Worm (Caenorhabditis elegans) whole organism, L4 larva: ENCODE data around the gene pat-9.

Experiments
- D1046.2 ChIP-seq: fragments of 200-800 bp; sonication (Bioruptor generic); IDR thresholded peaks from 2 replicates; pipeline ENCODE4 v1.3.6; 2022; ENCODE audit warnings: missing genetic modification characterization, missing compliant biosample characterization
- ceh-20 ChIP-seq: fragments of 200-800 bp; sonication (Bioruptor generic); IDR thresholded peaks from 2 replicates; pipeline ENCODE4 v1.3.6; 2022; ENCODE audit warnings: missing genetic modification reagents, missing genetic modification characterization, missing compliant biosample characterization
- ces-1 ChIP-seq: fragments of 150-350 bp; sonication (generic microtip); optimal IDR thresholded peaks from 4 replicates; lab custom pipeline; 2014; ENCODE audit warnings: missing biosample characterization, missing genetic modification reagents, missing genetic modification characterization
- fkh-10 ChIP-seq: fragments of 150-350 bp; optimal IDR thresholded peaks from 2 replicates; lab custom pipeline; 2014; ENCODE audit warnings: missing biosample characterization, missing genetic modification reagents, missing genetic modification characterization
- lin-29 ChIP-seq: fragments of 200-800 bp; sonication (Bioruptor generic); IDR thresholded peaks from 2 replicates; pipeline ENCODE4 v1.3.6; 2022; ENCODE audit warnings: missing genetic modification reagents, missing genetic modification characterization, missing compliant biosample characterization
- mdl-1 ChIP-seq, 2 experiments: fragments of 150-350 bp in 1 of 2; sonication (generic microtip) in 1 of 2; optimal IDR thresholded peaks; 2 replicates each; lab custom pipeline; 2014 to 2017; ENCODE audit warnings: missing biosample characterization in 2 of 2, missing genetic modification characterization in 2 of 2
- nhr-111 ChIP-seq: fragments of 200-800 bp; sonication (Bioruptor generic); optimal IDR thresholded peaks from 2 replicates; lab custom pipeline; 2018; ENCODE audit warnings: mild to moderate bottlenecking, missing genetic modification characterization, missing compliant biosample characterization
- unc-62 ChIP-seq, 3 experiments: fragments of 150-350 bp in 1 of 3; sonication (generic microtip); optimal IDR thresholded peaks in 2 of 3; peaks in 1 of 3; 1 replicate in 1 of 3; 2 replicates in 2 of 3; lab custom pipeline; 2014 to 2017; ENCODE audit warnings: missing biosample characterization in 3 of 3, missing genetic modification characterization in 3 of 3, missing genetic modification reagents in 3 of 3, missing genotype in 1 of 3
- zip-2 ChIP-seq: fragments of 150-350 bp; optimal IDR thresholded peaks from 2 replicates; lab custom pipeline; 2014; ENCODE audit warnings: missing biosample characterization, missing genetic modification characterization

Gene pat-9

ce11 chrX:16588102-16588501 is 51.4 kb downstream of the pat-9 start (continued):
- peak in 1 of 2 experiments; percentile 14 for TF ChIP-seq unc-62 (GFP tag; optimal IDR thresholded peaks at IDR 0.05 in 1 of 2; lab: Kevin White, UChicago)
- no peak for TF ChIP-seq unc-62 (tag; optimal IDR thresholded peaks at IDR 0.05; lab: Kevin White, UChicago)
- peak; percentile 95 for TF ChIP-seq fkh-10 (GFP tag; lab: Kevin White, UChicago)
- no peak for TF ChIP-seq nhr-111
- no peak for TF ChIP-seq mdl-1 (tag; optimal IDR thresholded peaks at IDR 0.05; lab: Kevin White, UChicago)
- no peak for TF ChIP-seq D1046.2 (GFP tag; lab: Robert Waterston, UW)
- TF ChIP-seq ceh-20, result no peak
- no peak for TF ChIP-seq lin-29
- peak; percentile 20 for TF ChIP-seq ces-1
- no peak for TF ChIP-seq zip-2
